Fruit fly (Drosophila melanogaster) whole organism, wandering third instar larva: ENCODE measurements around the gene CG13970.

Experiments
- Abd-B ChIP-seq: fragments of >200 bp; optimal IDR thresholded peaks from 2 replicates; lab custom pipeline; 2017; ENCODE audit warnings: missing biosample characterization, missing genetic modification characterization
- CG32264 ChIP-seq: fragments of 200-800 bp; sonication (Bioruptor generic); optimal IDR thresholded peaks from 2 replicates; lab custom pipeline; 2016; ENCODE audit warnings: missing biosample characterization, missing genetic modification characterization
- CG9705 ChIP-seq: fragments of 200-800 bp; sonication (Bioruptor generic); optimal IDR thresholded peaks from 2 replicates; lab custom pipeline; 2018; ENCODE audit warnings: missing biosample characterization, mild to moderate bottlenecking, missing genetic modification characterization
- CrebA ChIP-seq: fragments of 200-800 bp; sonication (Bioruptor generic); optimal IDR thresholded peaks from 2 replicates; lab custom pipeline; 2016; ENCODE audit warnings: missing biosample characterization, mild to moderate bottlenecking, missing genetic modification characterization, borderline replicate concordance
- Dfd ChIP-seq: fragments of >200 bp; optimal IDR thresholded peaks from 2 replicates; lab custom pipeline; 2017; ENCODE audit warnings: missing biosample characterization, missing genetic modification characterization
- Dif ChIP-seq: fragments of 200-275, 200-300 bp; sonication (Bioruptor generic); optimal IDR thresholded peaks from 2 replicates; lab custom pipeline; 2018; ENCODE audit warnings: missing biosample characterization, missing genetic modification characterization; ENCODE audit not compliant: partially characterized antibody
- GATAd ChIP-seq: sonication (Bioruptor generic); optimal IDR thresholded peaks from 2 replicates; lab custom pipeline; 2016; ENCODE audit warnings: missing biosample characterization, missing genetic modification characterization
- HLH106 ChIP-seq: fragments of 200-800 bp; optimal IDR thresholded peaks from 3 replicates; lab custom pipeline; 2019; ENCODE audit warnings: missing biosample characterization, mild to moderate bottlenecking, missing genetic modification characterization, moderate library complexity
- Hnf4 ChIP-seq: fragments of 200-800 bp; sonication (Bioruptor generic); optimal IDR thresholded peaks from 2 replicates; lab custom pipeline; 2016; ENCODE audit warnings: missing biosample characterization, mild to moderate bottlenecking, missing genetic modification characterization
- Hr78 ChIP-seq: fragments of >200 bp; optimal IDR thresholded peaks from 2 replicates; lab custom pipeline; 2017; ENCODE audit warnings: missing biosample characterization, missing genetic modification characterization
- Hr83 ChIP-seq: fragments of 200-300 bp; sonication (Bioruptor generic); optimal IDR thresholded peaks from 2 replicates; lab custom pipeline; 2016; ENCODE audit warnings: missing biosample characterization, mild to moderate bottlenecking, missing genetic modification characterization, moderate library complexity; ENCODE audit not compliant: poor library complexity, severe bottlenecking
- Jra ChIP-seq: sonication (Bioruptor generic); optimal IDR thresholded peaks from 2 replicates; lab custom pipeline; 2016; ENCODE audit warnings: missing biosample characterization, missing genetic modification characterization
- Mio ChIP-seq: sonication (Bioruptor generic); optimal IDR thresholded peaks from 2 replicates; lab custom pipeline; 2016; ENCODE audit warnings: missing biosample characterization, missing genetic modification characterization
- Myc ChIP-seq: fragments of >200 bp; optimal IDR thresholded peaks from 2 replicates; lab custom pipeline; 2017
- N ChIP-seq: fragments of >200 bp; optimal IDR thresholded peaks from 2 replicates; lab custom pipeline; 2018; ENCODE audit warnings: missing biosample characterization, missing external identifiers, missing genetic modification characterization
- OdsH ChIP-seq: fragments of 200-800 bp; sonication (Bioruptor generic); optimal IDR thresholded peaks from 2 replicates; lab custom pipeline; 2016; ENCODE audit warnings: missing biosample characterization, mild to moderate bottlenecking, missing genetic modification characterization
- Rel ChIP-seq, 2 experiments: fragments of 200-800 bp; sonication (Bioruptor generic) in 1 of 2; optimal IDR thresholded peaks; 2 replicates in 1 of 2; 3 replicates in 1 of 2; lab custom pipeline; 2016 to 2019; ENCODE audit warnings: mild to moderate bottlenecking in 2 of 2, missing biosample characterization in 2 of 2, missing genetic modification characterization in 2 of 2, moderate library complexity in 1 of 2
- Sp1 ChIP-seq: fragments of 200-800 bp; sonication (Bioruptor generic); optimal IDR thresholded peaks from 3 replicates; lab custom pipeline; 2019; ENCODE audit warnings: missing biosample characterization, mild to moderate bottlenecking, missing genetic modification characterization, moderate library complexity
- Vsx2 ChIP-seq: fragments of 200-300, 225-300 bp; sonication (Bioruptor generic); optimal IDR thresholded peaks from 2 replicates; lab custom pipeline; 2018; ENCODE audit warnings: missing biosample characterization, missing genetic modification characterization; ENCODE audit not compliant: partially characterized antibody
- br ChIP-seq: fragments of 200-800 bp; sonication (Bioruptor generic); optimal IDR thresholded peaks from 2 replicates; lab custom pipeline; 2016; ENCODE audit warnings: missing biosample characterization, missing genetic modification characterization
- brk ChIP-seq: fragments of 200-800 bp; sonication (Bioruptor generic); optimal IDR thresholded peaks from 2 replicates; lab custom pipeline; 2016; ENCODE audit warnings: missing biosample characterization, mild to moderate bottlenecking, missing genetic modification characterization
- dl ChIP-seq, 2 experiments: fragments of 175-275, 200-275 bp in 1 of 2; fragments of 200-275 bp in 1 of 2; sonication (Bioruptor generic); optimal IDR thresholded peaks; lab custom pipeline; 2018; ENCODE audit warnings: mild to moderate bottlenecking in 2 of 2, missing biosample characterization in 2 of 2, missing genetic modification characterization in 2 of 2, moderate library complexity in 2 of 2; ENCODE audit not compliant: partially characterized antibody in 2 of 2, insufficient read depth in 1 of 2
- dmrt93B ChIP-seq: fragments of 200-800 bp; sonication (Bioruptor generic); optimal IDR thresholded peaks from 2 replicates; lab custom pipeline; 2018; ENCODE audit warnings: missing biosample characterization, mild to moderate bottlenecking, missing genetic modification characterization
- dsf ChIP-seq: sonication (Bioruptor generic); optimal IDR thresholded peaks from 2 replicates; lab custom pipeline; 2016; ENCODE audit warnings: missing biosample characterization, missing genetic modification characterization, borderline replicate concordance
- ey ChIP-seq: fragments of 200-800 bp; sonication (Bioruptor generic); optimal IDR thresholded peaks from 2 replicates; lab custom pipeline; 2016; ENCODE audit warnings: missing biosample characterization, missing genetic modification characterization
- foxo ChIP-seq, 2 experiments: fragments of 200-800 bp; sonication (Bioruptor generic); optimal IDR thresholded peaks; 2 replicates in 1 of 2; 3 replicates in 1 of 2; lab custom pipeline; 2016 to 2017; ENCODE audit warnings: missing biosample characterization in 2 of 2, missing genetic modification characterization in 2 of 2
- fru ChIP-seq: fragments of 200-800 bp; sonication (Bioruptor generic); optimal IDR thresholded peaks from 3 replicates; lab custom pipeline; 2016; ENCODE audit warnings: missing biosample characterization, mild to moderate bottlenecking, missing genetic modification characterization
- h ChIP-seq: fragments of 200-800 bp; sonication (Bioruptor generic); optimal IDR thresholded peaks from 3 replicates; lab custom pipeline; 2016; ENCODE audit warnings: missing biosample characterization, mild to moderate bottlenecking, missing genetic modification characterization
- jim ChIP-seq: fragments of 175-275, 200-325 bp; sonication (Bioruptor generic); optimal IDR thresholded peaks from 2 replicates; lab custom pipeline; 2016; ENCODE audit warnings: missing biosample characterization, mild to moderate bottlenecking, missing genetic modification characterization
- lola ChIP-seq: fragments of >200 bp; optimal IDR thresholded peaks from 2 replicates; lab custom pipeline; 2017; ENCODE audit warnings: missing biosample characterization, missing genetic modification characterization
- pan ChIP-seq: fragments of >200 bp; optimal IDR thresholded peaks from 2 replicates; lab custom pipeline; 2017
- psq ChIP-seq: fragments of 200-800 bp; sonication (Bioruptor generic); optimal IDR thresholded peaks from 3 replicates; lab custom pipeline; 2017; ENCODE audit warnings: missing biosample characterization, mild to moderate bottlenecking, missing genetic modification characterization, moderate library complexity
- rgr ChIP-seq: fragments of 200-800 bp; sonication (Bioruptor generic); optimal IDR thresholded peaks from 3 replicates; lab custom pipeline; 2016; ENCODE audit warnings: missing biosample characterization, mild to moderate bottlenecking, missing genetic modification characterization
- sage ChIP-seq: fragments of 200-800 bp; sonication (Bioruptor generic); optimal IDR thresholded peaks from 2 replicates; lab custom pipeline; 2016; ENCODE audit warnings: missing biosample characterization, mild to moderate bottlenecking, missing genetic modification characterization
- sv ChIP-seq: fragments of 200-800 bp; sonication (Bioruptor generic); optimal IDR thresholded peaks from 3 replicates; lab custom pipeline; 2016; ENCODE audit warnings: missing biosample characterization, missing genetic modification characterization
- tai ChIP-seq: sonication (Bioruptor generic); optimal IDR thresholded peaks from 2 replicates; lab custom pipeline; 2016; ENCODE audit warnings: missing biosample characterization, missing genetic modification characterization
- usp ChIP-seq: fragments of >200 bp; optimal IDR thresholded peaks from 2 replicates; lab custom pipeline; 2017; ENCODE audit warnings: missing biosample characterization, missing genetic modification characterization
- woc ChIP-seq: sonication (Bioruptor generic); optimal IDR thresholded peaks from 2 replicates; lab custom pipeline; 2016; ENCODE audit warnings: missing biosample characterization, mild to moderate bottlenecking, missing genetic modification characterization

Gene CG13970

DNA sequence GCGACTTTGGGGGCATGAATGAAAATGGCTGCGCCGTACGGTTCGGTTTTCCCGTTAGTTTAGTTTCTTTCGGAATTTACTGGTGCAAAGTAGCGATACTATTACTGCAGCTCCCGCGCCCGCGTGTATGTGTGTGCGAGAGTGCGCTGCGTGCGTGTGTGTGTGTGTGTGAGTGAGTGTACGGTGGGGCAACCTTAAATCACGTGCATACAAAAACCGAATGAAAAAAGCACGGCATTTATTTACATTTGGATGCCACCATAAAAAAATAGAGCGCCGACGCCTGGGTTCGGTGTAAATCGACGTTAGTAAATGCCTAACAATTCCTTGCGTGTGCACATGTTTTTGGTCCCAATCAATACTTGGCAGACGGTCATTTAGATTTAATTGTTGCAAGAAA, 6.2 kb downstream of the CG13970 start:
- peak; percentile 3 for TF ChIP-seq Dfd (GFP tag; lab: Kevin White, UChicago)
- TF ChIP-seq Hr83 (GFP tag; lab: Kevin White, UChicago), result no peak
- TF ChIP-seq, all 38 proteins: peak for 1

- TF ChIP-seq foxo (GFP tag; optimal IDR thresholded peaks at IDR 0.05; lab: Kevin White, UChicago) (peak in 1 of 2 experiments; percentile 52), HLH106 (tag; lab: Kevin White, UChicago) (peak; percentile 63), psq (peak; percentile 6), Sp1 (GFP tag; lab: Kevin White, UChicago) (peak; percentile 16), Dif (GFP tag; lab: Kevin White, UChicago) (no peak), woc (GFP tag; lab: Kevin White, UChicago) (peak; percentile 46), rgr (peak; percentile 19), h (GFP tag; lab: Kevin White, UChicago) (peak; percentile 42), sage (GFP tag; lab: Kevin White, UChicago) (no peak), Abd-B (no peak), Jra (GFP tag; lab: Kevin White, UChicago) (no peak), Rel (GFP tag; optimal IDR thresholded peaks at IDR 0.05; lab: Kevin White, UChicago) (no peak), Rel (tag; optimal IDR thresholded peaks at IDR 0.05; lab: Kevin White, UChicago) (peak; percentile 91), Hnf4 (GFP tag; lab: Kevin White, UChicago) (peak; percentile 37), sv (no peak)
Observed at dm6 chr2L:20097105-20097631, 6.8 kb downstream of the CG13970 start, which contains the start of the genes mRpS18B and Kua. TSS of gene mRpS18B (minus strand) at chr2L:20097253. TSS of gene Kua (plus strand) at chr2L:20097581.

- TF ChIP-seq CrebA, result no peak
- TF ChIP-seq foxo (GFP tag; optimal IDR thresholded peaks at IDR 0.05; lab: Kevin White, UChicago), result peak in 1 of 2 experiments; percentile 63
- peak; percentile 55 for TF ChIP-seq Hnf4 (GFP tag; lab: Kevin White, UChicago)
- TF ChIP-seq HLH106 (tag; lab: Kevin White, UChicago), result peak; percentile 61
- no peak for TF ChIP-seq Hr83 (GFP tag; lab: Kevin White, UChicago)
- no peak for TF ChIP-seq Dif (GFP tag; lab: Kevin White, UChicago)
- TF ChIP-seq GATAd (GFP tag; lab: Kevin White, UChicago), result no peak
- TF ChIP-seq jim (GFP tag; lab: Kevin White, UChicago), result no peak
- no peak for TF ChIP-seq Abd-B
- TF ChIP-seq Hr78 (GFP tag; lab: Kevin White, UChicago), result no peak
- no peak for TF ChIP-seq usp (GFP tag; lab: Kevin White, UChicago)
- peak; percentile 36 for TF ChIP-seq sv
- TF ChIP-seq sage (GFP tag; lab: Kevin White, UChicago), result no peak
- TF ChIP-seq dl (GFP tag; optimal IDR thresholded peaks at IDR 0.05; lab: Kevin White, UChicago; ENCODE audit: insufficient read depth in 1 of 2, partially characterized antibody in 2 of 2), result no peak
- TF ChIP-seq Vsx2 (GFP tag; lab: Kevin White, UChicago), result no peak
- TF ChIP-seq fru (GFP tag; lab: Kevin White, UChicago), result peak; percentile 37
- TF ChIP-seq brk (GFP tag; lab: Kevin White, UChicago), result no peak
- peak; percentile 18 for TF ChIP-seq CG9705 (GFP tag; lab: Kevin White, UChicago)
- peak; percentile 56 for TF ChIP-seq h (GFP tag; lab: Kevin White, UChicago)
- no peak for TF ChIP-seq Mio
- peak; percentile 14 for TF ChIP-seq ey (GFP tag; lab: Kevin White, UChicago)
- peak; percentile 61 for TF ChIP-seq Sp1 (GFP tag; lab: Kevin White, UChicago)
- TF ChIP-seq dmrt93B (GFP tag; lab: Kevin White, UChicago), result peak; percentile 17
- no peak for TF ChIP-seq N (GFP tag; lab: Kevin White, UChicago)
- no peak for TF ChIP-seq dsf (GFP tag; lab: Kevin White, UChicago)
- no peak for TF ChIP-seq Rel (GFP tag; optimal IDR thresholded peaks at IDR 0.05; lab: Kevin White, UChicago)
- peak; percentile 37 for TF ChIP-seq Rel (tag; optimal IDR thresholded peaks at IDR 0.05; lab: Kevin White, UChicago)
- TF ChIP-seq tai (GFP tag; lab: Kevin White, UChicago), result no peak
- peak; percentile 88 for TF ChIP-seq woc (GFP tag; lab: Kevin White, UChicago)
- peak; percentile 55 for TF ChIP-seq rgr
- peak; percentile 23 for TF ChIP-seq OdsH (GFP tag; lab: Kevin White, UChicago)
- TF ChIP-seq br (GFP tag; lab: Kevin White, UChicago), result peak; percentile 16
- peak; percentile 7 for TF ChIP-seq psq
- no peak for TF ChIP-seq CG32264 (GFP tag; lab: Kevin White, UChicago)
- no peak for TF ChIP-seq Dfd (GFP tag; lab: Kevin White, UChicago)
- TF ChIP-seq pan, result no peak
- peak; percentile 35 for TF ChIP-seq Jra (GFP tag; lab: Kevin White, UChicago)
- peak; percentile 96 for TF ChIP-seq Myc (lab: Kevin White, UChicago)
- no peak for TF ChIP-seq lola (GFP tag; lab: Kevin White, UChicago)
Observed at dm6 chr2L:20093794-20094193, 10.2 kb downstream of the CG13970 start, which contains the start of the genes Taf13 and nesd. TSS of gene Taf13 (minus strand) at chr2L:20093849. TSS of gene nesd (plus strand) at chr2L:20093972.
